Fruit fly (Drosophila melanogaster) whole organism, embryonic: ENCODE data around the gene CG31344.

Experiments
- CG10209 ChIP-seq: fragments of 200-800 bp; sonication (Bioruptor generic); optimal IDR thresholded peaks from 3 replicates; lab custom pipeline; 2017; ENCODE audit warnings: missing biosample characterization, mild to moderate bottlenecking, missing genetic modification characterization, missing genetic modification reagents
- CG10979 ChIP-seq: fragments of 200-800 bp; sonication (Bioruptor generic); optimal IDR thresholded peaks from 2 replicates; lab custom pipeline; 2018; ENCODE audit warnings: missing biosample characterization, mild to moderate bottlenecking, missing genetic modification characterization, moderate library complexity
- CG12659 ChIP-seq: fragments of 200-800 bp; sonication (Bioruptor generic); optimal IDR thresholded peaks from 3 replicates; lab custom pipeline; 2017; ENCODE audit warnings: mild to moderate bottlenecking, missing biosample characterization, missing genetic modification reagents, missing genetic modification characterization
- CG13296 ChIP-seq: fragments of 200-800 bp; sonication (Bioruptor generic); optimal IDR thresholded peaks from 3 replicates; lab custom pipeline; 2018; ENCODE audit warnings: missing biosample characterization, mild to moderate bottlenecking, missing genetic modification characterization
- CG13624 ChIP-seq: fragments of 200-800 bp; sonication (Bioruptor generic); optimal IDR thresholded peaks from 2 replicates; lab custom pipeline; 2016; ENCODE audit warnings: missing biosample characterization, missing genetic modification characterization
- CG1603 ChIP-seq: fragments of 200-800 bp; sonication (Bioruptor generic); optimal IDR thresholded peaks from 2 replicates; lab custom pipeline; 2019; ENCODE audit warnings: missing biosample characterization, mild to moderate bottlenecking, missing genetic modification characterization, moderate library complexity
- CG18476 ChIP-seq: fragments of 200-800 bp; sonication (Bioruptor generic); optimal IDR thresholded peaks from 2 replicates; lab custom pipeline; 2016; ENCODE audit warnings: missing biosample characterization, mild to moderate bottlenecking, missing genetic modification characterization
- CG18764 ChIP-seq: fragments of 200-800 bp; sonication (Bioruptor generic); optimal IDR thresholded peaks from 3 replicates; lab custom pipeline; 2016; ENCODE audit warnings: missing biosample characterization, missing genetic modification characterization
- CG2875 ChIP-seq: fragments of 200-800 bp; sonication (Bioruptor generic); optimal IDR thresholded peaks from 2 replicates; lab custom pipeline; 2017; ENCODE audit warnings: missing biosample characterization, mild to moderate bottlenecking, missing genetic modification characterization, missing genetic modification reagents
- CG32767 ChIP-seq: fragments of 200-800 bp; sonication (Bioruptor generic); IDR thresholded peaks from 2 replicates; pipeline ENCODE4 v1.3.6; 2022; ENCODE audit warnings: missing biosample characterization, missing genetic modification characterization
- CG3407 ChIP-seq: fragments of 200-800 bp; sonication (Bioruptor generic); optimal IDR thresholded peaks from 2 replicates; lab custom pipeline; 2018; ENCODE audit warnings: missing biosample characterization, mild to moderate bottlenecking, missing genetic modification characterization
- CG34224 ChIP-seq: fragments of 200-800 bp; sonication (Bioruptor generic); IDR thresholded peaks from 3 replicates; pipeline ENCODE4 v1.3.6; 2022; ENCODE audit warnings: missing biosample characterization, missing genetic modification characterization; ENCODE audit not compliant: partially characterized antibody
- CG3838 ChIP-seq: fragments of 200-800 bp; sonication (Bioruptor generic); optimal IDR thresholded peaks from 3 replicates; lab custom pipeline; 2016; ENCODE audit warnings: missing biosample characterization, missing genetic modification characterization
- CG42726 ChIP-seq: fragments of 200-800 bp; sonication (Bioruptor generic); IDR thresholded peaks from 2 replicates; pipeline ENCODE4 v1.3.6; 2022; ENCODE audit warnings: missing biosample characterization, missing genetic modification characterization; ENCODE audit not compliant: partially characterized antibody
- CG4282 ChIP-seq: fragments of 200-800 bp; sonication (Bioruptor generic); optimal IDR thresholded peaks from 2 replicates; lab custom pipeline; 2016; ENCODE audit warnings: missing biosample characterization, missing genetic modification characterization
- CG6175 ChIP-seq: fragments of 200-800 bp; sonication (Bioruptor generic); IDR thresholded peaks from 3 replicates; pipeline ENCODE4 v1.3.6; 2022; ENCODE audit warnings: missing biosample characterization, missing genetic modification characterization
- CG6854 ChIP-seq: fragments of 200-800 bp; sonication (Bioruptor generic); optimal IDR thresholded peaks from 3 replicates; lab custom pipeline; 2017; ENCODE audit warnings: missing biosample characterization, mild to moderate bottlenecking, missing genetic modification characterization
- CG7357 ChIP-seq: fragments of 200-800 bp; sonication (Bioruptor generic); IDR thresholded peaks from 3 replicates; pipeline ENCODE4 v1.3.6; 2022; ENCODE audit warnings: missing biosample characterization, missing genetic modification characterization
- D19A ChIP-seq: fragments of 200-800 bp; optimal IDR thresholded peaks from 3 replicates; lab custom pipeline; 2019; ENCODE audit warnings: missing biosample characterization, mild to moderate bottlenecking, missing genetic modification characterization, moderate library complexity
- D19B ChIP-seq: fragments of 200-800 bp; sonication (Bioruptor generic); optimal IDR thresholded peaks from 2 replicates; lab custom pipeline; 2017; ENCODE audit warnings: missing biosample characterization, mild to moderate bottlenecking, missing genetic modification characterization
- Deaf1 ChIP-seq: fragments of 200-800 bp; optimal IDR thresholded peaks from 3 replicates; lab custom pipeline; 2019; ENCODE audit warnings: missing biosample characterization, mild to moderate bottlenecking, missing genetic modification characterization, moderate library complexity
- Ets97D ChIP-seq: fragments of 200-800 bp; sonication (Bioruptor generic); optimal IDR thresholded peaks from 3 replicates; lab custom pipeline; 2016; ENCODE audit warnings: missing biosample characterization, missing genetic modification characterization
- Gsc ChIP-seq: fragments of 200-800 bp; sonication (Bioruptor generic); IDR thresholded peaks from 2 replicates; pipeline ENCODE4 v1.3.6; 2022; ENCODE audit warnings: missing biosample characterization, missing genetic modification characterization
- HmgZ ChIP-seq: fragments of 200-800 bp; sonication (Bioruptor generic); optimal IDR thresholded peaks from 2 replicates; lab custom pipeline; 2018; ENCODE audit warnings: missing biosample characterization, mild to moderate bottlenecking, missing genetic modification characterization
- Hr3 ChIP-seq: fragments of 200-800 bp; sonication (Bioruptor generic); optimal IDR thresholded peaks from 3 replicates; lab custom pipeline; 2016; ENCODE audit warnings: missing biosample characterization, missing genetic modification characterization
- Kr ChIP-seq: fragments of 200-800 bp; sonication (Bioruptor generic); optimal IDR thresholded peaks from 2 replicates; lab custom pipeline; 2017; ENCODE audit warnings: missing biosample characterization, mild to moderate bottlenecking, missing genetic modification characterization
- MTF-1 ChIP-seq: fragments of 200-800 bp; sonication (Bioruptor generic); optimal IDR thresholded peaks from 2 replicates; lab custom pipeline; 2018; ENCODE audit warnings: missing biosample characterization, mild to moderate bottlenecking, missing genetic modification characterization, borderline replicate concordance
- NfI ChIP-seq: fragments of 200-800 bp; sonication (Bioruptor generic); optimal IDR thresholded peaks from 3 replicates; lab custom pipeline; 2018; ENCODE audit warnings: missing biosample characterization, mild to moderate bottlenecking, missing genetic modification characterization, moderate library complexity
- Pdp1 ChIP-seq, 2 experiments: fragments of 200-800 bp; sonication (Bioruptor generic); optimal IDR thresholded peaks; 3 replicates each; lab custom pipeline; 2016; ENCODE audit warnings: missing biosample characterization in 2 of 2, missing genetic modification characterization in 2 of 2, mild to moderate bottlenecking in 1 of 2, moderate library complexity in 1 of 2
- Ptx1 ChIP-seq: fragments of 200-800 bp; sonication (Bioruptor generic); IDR thresholded peaks from 2 replicates; pipeline ENCODE4 v1.3.6; 2022; ENCODE audit warnings: missing biosample characterization, missing genetic modification characterization
- Stat92E ChIP-seq, 3 experiments: fragments of >200 bp in 2 of 3; fragments of 200-800 bp in 1 of 3; sonication (Bioruptor generic) in 1 of 3; optimal IDR thresholded peaks; 2 replicates each; lab custom pipeline; 2017 to 2019; ENCODE audit warnings: missing biosample characterization in 3 of 3, missing genetic modification characterization in 3 of 3, mild to moderate bottlenecking in 1 of 3, moderate library complexity in 1 of 3
- TFAM ChIP-seq: fragments of 200-800 bp; sonication (Bioruptor generic); optimal IDR thresholded peaks from 2 replicates; lab custom pipeline; 2017; ENCODE audit warnings: missing biosample characterization, missing genetic modification characterization, inconsistent platforms
- bowl ChIP-seq: fragments of 200-800 bp; sonication (Bioruptor generic); IDR thresholded peaks from 2 replicates; pipeline ENCODE4 v1.3.6; 2022; ENCODE audit warnings: missing biosample characterization, missing genetic modification characterization
- cad ChIP-seq: fragments of >200 bp; optimal IDR thresholded peaks from 2 replicates; lab custom pipeline; 2017; ENCODE audit warnings: missing biosample characterization, missing genetic modification characterization
- caup ChIP-seq: fragments of 200-800 bp; sonication (Bioruptor generic); optimal IDR thresholded peaks from 3 replicates; lab custom pipeline; 2017; ENCODE audit warnings: missing biosample characterization, mild to moderate bottlenecking, missing genetic modification characterization, moderate library complexity; ENCODE audit not compliant: severe bottlenecking
- dan ChIP-seq: fragments of 200-800 bp; sonication (Bioruptor generic); IDR thresholded peaks from 2 replicates; pipeline ENCODE4 v1.3.6; 2022; ENCODE audit warnings: missing biosample characterization, missing genetic modification characterization
- fd102C ChIP-seq: fragments of 200-800 bp; sonication (Bioruptor generic); optimal IDR thresholded peaks from 2 replicates; lab custom pipeline; 2018; ENCODE audit warnings: missing biosample characterization, mild to moderate bottlenecking, missing genetic modification characterization, moderate library complexity
- hb ChIP-seq: fragments of 200-800 bp; sonication (Bioruptor generic); IDR thresholded peaks from 3 replicates; pipeline ENCODE4 v1.3.6; 2022; ENCODE audit warnings: missing biosample characterization, missing genetic modification characterization; ENCODE audit not compliant: partially characterized antibody
- ind ChIP-seq: fragments of 200-800 bp; sonication (Bioruptor generic); optimal IDR thresholded peaks from 3 replicates; lab custom pipeline; 2016; ENCODE audit warnings: missing biosample characterization, missing genetic modification characterization
- inv ChIP-seq: fragments of 200-800 bp; sonication (Bioruptor generic); IDR thresholded peaks from 2 replicates; pipeline ENCODE4 v1.3.6; 2022; ENCODE audit warnings: missing biosample characterization, missing genetic modification characterization; ENCODE audit not compliant: partially characterized antibody
- jing ChIP-seq: fragments of 200-800 bp; sonication (Bioruptor generic); optimal IDR thresholded peaks from 2 replicates; lab custom pipeline; 2018; ENCODE audit warnings: missing biosample characterization, mild to moderate bottlenecking, missing genetic modification characterization
- lbe ChIP-seq: fragments of 200-800 bp; sonication (Bioruptor generic); optimal IDR thresholded peaks from 2 replicates; lab custom pipeline; 2016; ENCODE audit warnings: missing biosample characterization, mild to moderate bottlenecking, missing genetic modification characterization
- nmo ChIP-seq: fragments of 200-800 bp; sonication (Bioruptor generic); optimal IDR thresholded peaks from 2 replicates; lab custom pipeline; 2018; ENCODE audit warnings: missing biosample characterization, mild to moderate bottlenecking, missing genetic modification characterization, moderate library complexity
- pzg ChIP-seq: fragments of 200-800 bp; sonication (Bioruptor generic); optimal IDR thresholded peaks from 3 replicates; lab custom pipeline; 2018; ENCODE audit warnings: missing biosample characterization, mild to moderate bottlenecking, missing genetic modification characterization, moderate library complexity
- sob ChIP-seq: fragments of 200-800 bp; sonication (Bioruptor generic); IDR thresholded peaks from 2 replicates; pipeline ENCODE4 v1.3.6; 2022; ENCODE audit warnings: missing biosample characterization, missing genetic modification characterization
- tgo ChIP-seq: fragments of 200-800 bp; sonication (Bioruptor generic); IDR thresholded peaks from 3 replicates; pipeline ENCODE4 v1.3.6; 2022; ENCODE audit warnings: missing biosample characterization, missing genetic modification characterization
- unc-4 ChIP-seq: fragments of 200-800 bp; sonication (Bioruptor generic); IDR thresholded peaks from 2 replicates; pipeline ENCODE4 v1.3.6; 2022; ENCODE audit warnings: missing biosample characterization, missing genetic modification characterization; ENCODE audit not compliant: partially characterized antibody

Gene CG31344

dm6 chr3R:15196134-15197034 is 28.7 kb downstream of the CG31344 start, which contains the start of the genes Kpc1 and CG42542 (continued):
- no peak for TF ChIP-seq D19B (GFP tag; lab: Kevin White, UChicago)
- peak; percentile 84 for TF ChIP-seq HmgZ (tag; lab: Kevin White, UChicago)
- TF ChIP-seq Ets97D (GFP tag; lab: Kevin White, UChicago) = peak; percentile 63
- peak; percentile 4 for TF ChIP-seq CG3838
- peak; percentile 93 for TF ChIP-seq pzg (GFP tag; lab: Kevin White, UChicago)
- no peak for TF ChIP-seq dan (GFP tag; lab: Robert Waterston, UW)
- TF ChIP-seq D19A (tag; lab: Kevin White, UChicago) = no peak
- 0 out of 2 replicates have a peak, but pooled peaks have one; percentile 39 for TF ChIP-seq bowl
- peak; percentile 74 for TF ChIP-seq Hr3 (GFP tag; lab: Kevin White, UChicago)
- peak; percentile 84 for TF ChIP-seq CG42726 (GFP tag; lab: Robert Waterston, UW)
- TF ChIP-seq CG10979 (tag; lab: Kevin White, UChicago) = peak; percentile 61
- no peak for TF ChIP-seq fd102C (GFP tag; lab: Kevin White, UChicago)
- TF ChIP-seq lbe (GFP tag; lab: Kevin White, UChicago) = no peak
- peak; percentile 82; the same call in 2 of the 3 replicates for TF ChIP-seq hb
- no peak for TF ChIP-seq Stat92E (GFP tag; optimal IDR thresholded peaks at IDR 0.05; lab: Kevin White, UChicago)
- peak; percentile 82 for TF ChIP-seq CG4282 (GFP tag; lab: Kevin White, UChicago)
- peak; percentile 92; the same call in 2 of the 3 replicates for TF ChIP-seq CG34224
- no peak for TF ChIP-seq Gsc (GFP tag; lab: Robert Waterston, UW)
- peak; percentile 66 for TF ChIP-seq CG10209
- peak; percentile 80 for TF ChIP-seq CG12659 (GFP tag; lab: Kevin White, UChicago)
- TF ChIP-seq CG18476 (GFP tag; lab: Kevin White, UChicago) = peak; percentile 74
- TF ChIP-seq CG6854 (GFP tag; lab: Kevin White, UChicago) = no peak
- peak; percentile 62; the same call in 1 of the 2 replicates for TF ChIP-seq CG32767
- peak; percentile 11 for TF ChIP-seq Kr (GFP tag; lab: Kevin White, UChicago)
- no peak for TF ChIP-seq Deaf1
- TF ChIP-seq caup (GFP tag; lab: Kevin White, UChicago) = peak; percentile 57
- peak; percentile 63 for TF ChIP-seq Ptx1 (GFP tag; lab: Robert Waterston, UW)
- no peak for TF ChIP-seq CG13296
- TF ChIP-seq CG1603 (tag; lab: Kevin White, UChicago) = peak; percentile 70
- TF ChIP-seq inv = peak; percentile 90
- peak; percentile 76 to 83 for TF ChIP-seq Pdp1 (GFP tag; optimal IDR thresholded peaks at IDR 0.05; lab: Kevin White, UChicago)
- TF ChIP-seq jing (GFP tag; lab: Kevin White, UChicago) = peak; percentile 7
- TF ChIP-seq MTF-1 = peak; percentile 60
- no peak for TF ChIP-seq CG2875 (GFP tag; lab: Kevin White, UChicago)
- peak; percentile 55; the same call in 2 of the 3 replicates for TF ChIP-seq tgo (GFP tag; lab: Robert Waterston, UW)
- peak; percentile 76 for TF ChIP-seq ind (GFP tag; lab: Kevin White, UChicago)
- peak; percentile 63 for TF ChIP-seq CG18764 (GFP tag; lab: Kevin White, UChicago)
- TF ChIP-seq cad = no peak
- peak; percentile 63; the same call in 1 of the 3 replicates for TF ChIP-seq CG6175
- peak; percentile 26 for TF ChIP-seq nmo (GFP tag; lab: Kevin White, UChicago)
- no peak for TF ChIP-seq TFAM
- peak; percentile 8; the same call in 1 of the 3 replicates for TF ChIP-seq CG7357 (GFP tag; lab: Robert Waterston, UW)
- peak; percentile 78 for TF ChIP-seq CG13624 (GFP tag; lab: Kevin White, UChicago)
- peak; percentile 9 for TF ChIP-seq CG3407
- peak; percentile 92 for TF ChIP-seq unc-4
- TF ChIP-seq sob = peak; percentile 87
- TF ChIP-seq NfI (GFP tag; lab: Kevin White, UChicago) = peak; percentile 47
